Fruit fly (Drosophila melanogaster) S2 (cell line): ENCODE measurements around the gene CG2701.

Experiments used
- CG8478 ChIP-seq: fragments of >200 bp; optimal IDR thresholded peaks from 2 replicates; lab custom pipeline; 2018
- CTCF ChIP-seq, 2 experiments: fragments of >200 bp; optimal IDR thresholded peaks; 2 replicates each; lab custom pipeline; 2018

- TF ChIP-seq CTCF (optimal IDR thresholded peaks at IDR 0.05; lab: Kevin White, UChicago) (no peak), CG8478 (lab: Kevin White, UChicago) (no peak)
Observed at dm6 chrX:2713776-2714175, 6.4 kb downstream of the CG2701 start, which contains the start of the genes CG2685 and CG2694.
